Worm (Caenorhabditis elegans) whole organism, young adult: ENCODE measurements around the gene srh-92.

Experiments used
- F33H1.4 ChIP-seq: fragments of 200-800 bp; sonication (Bioruptor generic); IDR thresholded peaks from 2 replicates; pipeline ENCODE4 v1.3.6; 2022; ENCODE audit warnings: missing genetic modification reagents, missing genetic modification characterization, missing compliant biosample characterization
- Y53F4B.3 ChIP-seq: fragments of 200-800 bp; sonication (Bioruptor generic); IDR thresholded peaks from 2 replicates; pipeline ENCODE4 v1.3.6; 2022; ENCODE audit warnings: missing genetic modification reagents, missing genetic modification characterization, missing compliant biosample characterization
- aptf-3 ChIP-seq: fragments of 200-800 bp; sonication (Bioruptor generic); IDR thresholded peaks from 2 replicates; pipeline ENCODE4 v1.3.6; 2022; ENCODE audit warnings: missing genetic modification characterization, missing compliant biosample characterization
- ekl-4 ChIP-seq: fragments of 200-800 bp; sonication (Bioruptor generic); IDR thresholded peaks from 2 replicates; pipeline ENCODE4 v1.3.6; 2022; ENCODE audit warnings: missing genetic modification reagents, missing genetic modification characterization, missing compliant biosample characterization
- madf-10 ChIP-seq: sonication (generic microtip); optimal IDR thresholded peaks from 2 replicates; lab custom pipeline; 2016; ENCODE audit warnings: mild to moderate bottlenecking, missing genetic modification characterization, missing compliant biosample characterization
- pbrm-1 ChIP-seq: fragments of 200-800 bp; sonication (Bioruptor generic); IDR thresholded peaks from 2 replicates; pipeline ENCODE4 v1.3.6; 2022; ENCODE audit warnings: missing genetic modification reagents, missing genetic modification characterization, missing compliant biosample characterization
- pha-4 ChIP-seq: fragments of 150-350 bp; sonication (generic microtip); optimal IDR thresholded peaks from 2 replicates; lab custom pipeline; 2014; ENCODE audit warnings: missing biosample characterization, missing genetic modification reagents, missing genetic modification characterization
- ztf-26 ChIP-seq: sonication (generic microtip); optimal IDR thresholded peaks from 2 replicates; lab custom pipeline; 2017; ENCODE audit warnings: missing genetic modification characterization, missing compliant biosample characterization

ce11 chrV:7490340-7490739 lies 29.5 kb upstream of the srh-92 start, which contains the start of gene srbc-9:
- no peak for TF ChIP-seq pbrm-1 (GFP tag; lab: Robert Waterston, UW)
- TF ChIP-seq Y53F4B.3 (GFP tag; lab: Robert Waterston, UW): no peak
- TF ChIP-seq ztf-26 (tag; lab: Kevin White, UChicago): no peak
- no peak for TF ChIP-seq pha-4 (tag; lab: Kevin White, UChicago)
- no peak for TF ChIP-seq F33H1.4 (GFP tag; lab: Robert Waterston, UW)
- no peak for TF ChIP-seq aptf-3 (GFP tag; lab: Robert Waterston, UW)
- no peak for TF ChIP-seq ekl-4 (GFP tag; lab: Robert Waterston, UW)
- no peak for TF ChIP-seq madf-10
